Fruit fly (Drosophila melanogaster): ENCODE results near the gene CG12301.

DNA sequence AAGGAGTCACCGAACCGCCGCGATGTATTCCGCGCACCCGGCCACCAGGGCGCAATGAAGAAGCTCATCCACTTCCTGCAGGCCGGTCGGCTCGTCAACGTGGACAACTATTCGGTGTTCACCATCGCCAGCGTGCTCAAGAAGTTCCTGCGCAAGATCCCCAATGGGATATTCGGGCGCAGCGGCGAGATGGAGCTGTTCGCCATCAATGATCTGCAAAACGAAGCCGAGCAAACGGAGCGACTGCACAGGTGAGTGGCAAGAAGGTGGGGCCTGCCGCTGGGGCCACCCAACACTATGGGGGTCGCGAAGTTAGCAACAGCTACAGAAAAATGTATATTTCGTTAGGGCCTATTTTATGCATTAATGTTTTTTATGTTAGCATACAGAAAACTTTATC is 9.1 kb downstream of the CG12301 start:
- TF ChIP-seq net (GFP tag; optimal IDR thresholded peaks at IDR 0.05) (no peak), svp (GFP tag) (no peak), CG16779 (tag; optimal IDR thresholded peaks at IDR 0.05) (no peak), CG7368 (GFP tag; optimal IDR thresholded peaks at IDR 0.05) (no peak), Hr4 (GFP tag; optimal IDR thresholded peaks at IDR 0.05) (peak; percentile 3), Blimp-1 (GFP tag; optimal IDR thresholded peaks at IDR 0.05) (no peak), dsx (GFP tag; optimal IDR thresholded peaks at IDR 0.05; ENCODE audit: poor library complexity, severe bottlenecking) (no peak), Hr39 (GFP tag; optimal IDR thresholded peaks at IDR 0.05) (no peak), Sox14 (GFP tag; optimal IDR thresholded peaks at IDR 0.05) (no peak), Sox102F (GFP tag; optimal IDR thresholded peaks at IDR 0.05) (no peak), CG10669 (GFP tag; optimal IDR thresholded peaks at IDR 0.05) (no peak), cyc (GFP tag; optimal IDR thresholded peaks at IDR 0.05) (no peak)

Measured in whole organism, prepupa.